Fruit fly (Drosophila melanogaster) whole organism, adult: ENCODE measurements around the gene scrib.

Experiments
- CG11617 ChIP-seq: fragments of 200-800 bp; sonication (Bioruptor generic); optimal IDR thresholded peaks from 2 replicates; lab custom pipeline; 2017; ENCODE audit warnings: mild to moderate bottlenecking, missing biosample characterization, missing genetic modification reagents, missing genetic modification characterization
- CG12768 ChIP-seq: fragments of 200-800 bp; sonication (Bioruptor generic); optimal IDR thresholded peaks from 2 replicates; lab custom pipeline; 2017; ENCODE audit warnings: missing biosample characterization, missing genetic modification characterization, mild to moderate bottlenecking, moderate library complexity, missing genetic modification reagents
- CG1620 ChIP-seq: fragments of 200-800 bp; sonication (Bioruptor generic); optimal IDR thresholded peaks from 2 replicates; lab custom pipeline; 2016; ENCODE audit warnings: missing biosample characterization, missing genetic modification characterization
- CG33017 ChIP-seq: fragments of 200-800 bp; sonication (Bioruptor generic); optimal IDR thresholded peaks from 2 replicates; lab custom pipeline; 2018; ENCODE audit warnings: missing biosample characterization, mild to moderate bottlenecking, missing genetic modification characterization, moderate library complexity
- CG5204 ChIP-seq: fragments of 200-800 bp; sonication (Bioruptor generic); optimal IDR thresholded peaks from 2 replicates; lab custom pipeline; 2016; ENCODE audit warnings: missing biosample characterization, missing genetic modification characterization
- CG7101 ChIP-seq: fragments of 200-800 bp; sonication (Bioruptor generic); optimal IDR thresholded peaks from 2 replicates; lab custom pipeline; 2018; ENCODE audit warnings: missing biosample characterization, mild to moderate bottlenecking, missing genetic modification characterization, moderate library complexity
- Clk ChIP-seq: fragments of 200-800 bp; sonication (Bioruptor generic); optimal IDR thresholded peaks from 2 replicates; lab custom pipeline; 2017; ENCODE audit warnings: missing biosample characterization, missing genetic modification characterization
- Crg-1 ChIP-seq: fragments of 200-800 bp; sonication (Bioruptor generic); optimal IDR thresholded peaks from 2 replicates; lab custom pipeline; 2016; ENCODE audit warnings: missing biosample characterization, missing genetic modification characterization
- Hr96 ChIP-seq: fragments of 200-800 bp; sonication (Bioruptor generic); optimal IDR thresholded peaks from 2 replicates; lab custom pipeline; 2016; ENCODE audit warnings: missing biosample characterization, missing genetic modification characterization
- bab1 ChIP-seq: fragments of 200-800 bp; sonication (Bioruptor generic); optimal IDR thresholded peaks from 3 replicates; lab custom pipeline; 2019; ENCODE audit warnings: missing biosample characterization, mild to moderate bottlenecking, missing genetic modification characterization, moderate library complexity
- kay ChIP-seq: fragments of 200-800 bp; sonication (Bioruptor generic); peaks from one replicate; lab custom pipeline; 2016; ENCODE audit warnings: missing biosample characterization, missing genetic modification characterization, borderline replicate concordance
- pad ChIP-seq: fragments of 200-800 bp; sonication (Bioruptor generic); optimal IDR thresholded peaks from 3 replicates; lab custom pipeline; 2017; ENCODE audit warnings: missing biosample characterization, missing genetic modification characterization, mild to moderate bottlenecking, moderate library complexity, missing genetic modification reagents
- tj ChIP-seq: fragments of 200-800 bp; sonication (Bioruptor generic); optimal IDR thresholded peaks from 3 replicates; lab custom pipeline; 2017; ENCODE audit warnings: missing biosample characterization, mild to moderate bottlenecking, missing genetic modification characterization, moderate library complexity
- toe ChIP-seq: fragments of 200-800 bp; sonication (Bioruptor generic); optimal IDR thresholded peaks from 2 replicates; lab custom pipeline; 2016; ENCODE audit warnings: missing biosample characterization, missing genetic modification characterization

DNA sequence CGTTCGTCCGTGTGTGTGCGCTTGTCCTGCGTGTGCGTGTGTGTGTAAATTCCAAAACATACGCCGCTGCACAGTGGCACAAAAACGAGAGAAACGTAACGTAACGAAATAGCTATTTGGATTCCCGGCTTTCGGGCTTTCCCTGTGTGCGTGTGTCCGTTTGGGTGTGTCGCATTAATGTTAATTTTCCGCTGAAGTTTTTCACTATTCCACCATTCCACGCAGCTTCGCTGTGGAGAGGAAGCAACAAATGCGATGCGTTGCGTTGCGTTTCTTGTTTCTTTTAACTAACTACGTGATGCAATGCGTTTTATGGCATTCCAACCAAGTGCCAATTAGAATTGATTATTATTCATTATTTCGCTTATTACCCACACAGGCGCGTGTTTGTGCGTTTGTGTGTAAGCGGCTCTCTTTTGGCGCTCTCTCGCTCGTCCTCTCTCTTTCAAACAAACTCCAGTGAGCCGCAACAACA, 634 bp downstream of the scrib start:
- no peak for TF ChIP-seq CG12768
- peak; percentile 22 for TF ChIP-seq tj
- no peak for TF ChIP-seq Hr96
- no peak for TF ChIP-seq CG7101 (tag; lab: Kevin White, UChicago)
- TF ChIP-seq bab1 (GFP tag; lab: Kevin White, UChicago): no peak
- TF ChIP-seq Crg-1 (GFP tag; lab: Kevin White, UChicago): no peak
- no peak for TF ChIP-seq toe
- TF ChIP-seq pad: no peak
- peak; percentile 33 for TF ChIP-seq CG11617
- no peak for TF ChIP-seq kay (GFP tag; lab: Kevin White, UChicago)
- TF ChIP-seq CG1620 (GFP tag; lab: Kevin White, UChicago): no peak
- no peak for TF ChIP-seq CG5204 (GFP tag; lab: Kevin White, UChicago)
- TF ChIP-seq CG33017 (tag; lab: Kevin White, UChicago): no peak
- TF ChIP-seq Clk (GFP tag; lab: Kevin White, UChicago): peak; percentile 11
